Worm (Caenorhabditis elegans): ENCODE results near the gene K07F5.22.

- no peak for TF ChIP-seq F55B11.4 (tag; optimal IDR thresholded peaks at IDR 0.05; ENCODE audit: borderline replicate concordance, insufficient read depth)
- no peak for TF ChIP-seq rcor-1 (GFP tag; IDR thresholded peaks at IDR 0.05)
- no peak for TF ChIP-seq F52B5.7 (tag; optimal IDR thresholded peaks at IDR 0.05)
- TF ChIP-seq nhr-27 (tag; optimal IDR thresholded peaks at IDR 0.05): no peak
- TF ChIP-seq ama-1 (optimal IDR thresholded peaks at IDR 0.05): no peak
- no peak for TF ChIP-seq ama-1 (GFP tag; optimal IDR thresholded peaks at IDR 0.05)
- TF ChIP-seq unc-130 (GFP tag; optimal IDR thresholded peaks at IDR 0.05): no peak
- no peak for TF ChIP-seq egl-44 (GFP tag; IDR thresholded peaks at IDR 0.05)
Measured at ce11 chrIV:9855712-9856111, 9.2 kb upstream of the K07F5.22 start, which contains the start of gene K07F5.12.
